Worm (Caenorhabditis elegans): ENCODE results near the gene cdc-25.2.

- TF ChIP-seq arid-1 (GFP tag; conservative IDR thresholded peaks at IDR 0.05), result no peak
- no peak for TF ChIP-seq skn-1 (tag; optimal IDR thresholded peaks at IDR 0.05)
- TF ChIP-seq ceh-20 (GFP tag; IDR thresholded peaks at IDR 0.05), result no peak
- TF ChIP-seq R02D3.7 (tag; optimal IDR thresholded peaks at IDR 0.05), result no peak
- TF ChIP-seq nhr-25 (tag; optimal IDR thresholded peaks at IDR 0.05; ENCODE audit: borderline replicate concordance, insufficient read depth), result no peak
- TF ChIP-seq pqm-1 (tag; optimal IDR thresholded peaks at IDR 0.05), result no peak
- TF ChIP-seq fos-1 (tag; optimal IDR thresholded peaks at IDR 0.05), result no peak
- no peak for TF ChIP-seq mdl-1 (tag; optimal IDR thresholded peaks at IDR 0.05)
- no peak for TF ChIP-seq nhr-6 (tag; optimal IDR thresholded peaks at IDR 0.05)
- no peak for TF ChIP-seq ZK546.5 (tag; optimal IDR thresholded peaks at IDR 0.05)
Measured at ce11 chrV:1570679-1571078, 3.8 kb downstream of the cdc-25.2 start.
